Fruit fly (Drosophila melanogaster) Kc167 (cell line): ENCODE results near the gene CG3868.

ENCODE experiments used
- Sin3A ChIP-seq: fragments of >200 bp; optimal IDR thresholded peaks from 2 replicates; lab custom pipeline; 2018; ENCODE audit warnings: missing external identifiers
- h ChIP-seq: fragments of >200 bp; optimal IDR thresholded peaks from 3 replicates; lab custom pipeline; 2018; ENCODE audit warnings: missing external identifiers
- insv ChIP-seq: fragments of >200 bp; optimal IDR thresholded peaks from 3 replicates; lab custom pipeline; 2018; ENCODE audit warnings: missing external identifiers
- psq ChIP-seq: fragments of >200 bp; optimal IDR thresholded peaks from 2 replicates; lab custom pipeline; 2017; ENCODE audit warnings: missing external identifiers
- ttk ChIP-seq: sonication (Bioruptor generic); optimal IDR thresholded peaks from 2 replicates; lab custom pipeline; 2017; ENCODE audit warnings: missing external identifiers

- no peak for TF ChIP-seq psq (lab: Kevin White, UChicago)
- TF ChIP-seq ttk, result no peak
- no peak for TF ChIP-seq insv (lab: Kevin White, UChicago)
- TF ChIP-seq h, result no peak
- TF ChIP-seq Sin3A (lab: Kevin White, UChicago), result no peak
These were observed 40.5 kb downstream of the CG3868 start for dm6 chr3L:14362028-14362427.
